Worm (Caenorhabditis elegans) whole organism, late embryonic: ENCODE measurements around the gene sru-16.
"Not testable (repeated sequence)": the region's sequence is repeated elsewhere in the genome, so short reads cannot be mapped to it uniquely, and the experiment has no call there.

Experiments
- T23F11.4 ChIP-seq: fragments of 200-800 bp; sonication (Bioruptor generic); optimal IDR thresholded peaks from 2 replicates; lab custom pipeline; 2018; ENCODE audit warnings: mild to moderate bottlenecking, missing genetic modification characterization, missing compliant biosample characterization
- ama-1 ChIP-seq: fragments of 150-350 bp; optimal IDR thresholded peaks from 2 replicates; lab custom pipeline; 2014
- ceh-14 ChIP-seq: sonication (generic microtip); optimal IDR thresholded peaks from 2 replicates; lab custom pipeline; 2016; ENCODE audit warnings: missing genotype, missing genetic modification characterization, missing compliant biosample characterization
- ceh-19 ChIP-seq: fragments of 200-800 bp; sonication (Bioruptor generic); optimal IDR thresholded peaks from 2 replicates; lab custom pipeline; 2018; ENCODE audit warnings: mild to moderate bottlenecking, missing genetic modification characterization, missing compliant biosample characterization
- ceh-24 ChIP-seq: sonication (generic microtip); optimal IDR thresholded peaks from 2 replicates; lab custom pipeline; 2016; ENCODE audit warnings: mild to moderate bottlenecking, missing genetic modification characterization, missing compliant biosample characterization
- ceh-30 ChIP-seq: fragments of 150-350 bp; optimal IDR thresholded peaks from 2 replicates; lab custom pipeline; 2014; ENCODE audit warnings: missing biosample characterization, missing genetic modification characterization
- ceh-31 ChIP-seq: sonication (generic microtip); optimal IDR thresholded peaks from 2 replicates; lab custom pipeline; 2016; ENCODE audit warnings: missing genetic modification characterization, missing compliant biosample characterization
- ceh-34 ChIP-seq: sonication (generic microtip); optimal IDR thresholded peaks from 2 replicates; lab custom pipeline; 2016; ENCODE audit warnings: mild to moderate bottlenecking, missing genetic modification characterization, missing compliant biosample characterization
- ceh-45 ChIP-seq: fragments of 200-800 bp; sonication (Bioruptor generic); IDR thresholded peaks from 2 replicates; pipeline ENCODE4 v1.3.6; 2022; ENCODE audit warnings: missing genetic modification reagents, missing genetic modification characterization, missing compliant biosample characterization
- ceh-6 ChIP-seq: fragments of 200-800 bp; sonication (Bioruptor generic); optimal IDR thresholded peaks from 2 replicates; lab custom pipeline; 2018; ENCODE audit warnings: mild to moderate bottlenecking, missing genetic modification characterization, missing compliant biosample characterization
- dmd-4 ChIP-seq: sonication (generic microtip); optimal IDR thresholded peaks from 2 replicates; lab custom pipeline; 2016; ENCODE audit warnings: borderline replicate concordance, missing genetic modification characterization, missing compliant biosample characterization
- dve-1 ChIP-seq: sonication (generic microtip); optimal IDR thresholded peaks from 2 replicates; lab custom pipeline; 2017; ENCODE audit warnings: antibody characterized with exemption, mild to moderate bottlenecking, missing genetic modification characterization, missing compliant biosample characterization
- elt-4 ChIP-seq: sonication (generic microtip); optimal IDR thresholded peaks from 2 replicates; lab custom pipeline; 2016; ENCODE audit warnings: missing genetic modification characterization, missing compliant biosample characterization
- eyg-1 ChIP-seq: sonication (generic microtip); optimal IDR thresholded peaks from 2 replicates; lab custom pipeline; 2016; ENCODE audit warnings: missing genotype, missing genetic modification characterization, missing compliant biosample characterization
- fax-1 ChIP-seq: sonication (generic microtip); optimal IDR thresholded peaks from 2 replicates; lab custom pipeline; 2016; ENCODE audit warnings: missing genotype, missing genetic modification characterization, missing compliant biosample characterization
- gmeb-2 ChIP-seq: sonication (generic microtip); optimal IDR thresholded peaks from 2 replicates; lab custom pipeline; 2016; ENCODE audit warnings: missing genetic modification characterization, inconsistent platforms, missing compliant biosample characterization
- hlh-15 ChIP-seq: sonication (generic microtip); optimal IDR thresholded peaks from 2 replicates; lab custom pipeline; 2016; ENCODE audit warnings: missing genetic modification characterization, missing compliant biosample characterization
- hlh-6 ChIP-seq: sonication (generic microtip); optimal IDR thresholded peaks from 2 replicates; lab custom pipeline; 2016; ENCODE audit warnings: missing genotype, missing genetic modification characterization, missing compliant biosample characterization
- lin-11 ChIP-seq: fragments of 200-800 bp; sonication (Bioruptor generic); optimal IDR thresholded peaks from 2 replicates; lab custom pipeline; 2018; ENCODE audit warnings: mild to moderate bottlenecking, missing genetic modification characterization, missing compliant biosample characterization
- madf-2 ChIP-seq: sonication (generic microtip); optimal IDR thresholded peaks from 2 replicates; lab custom pipeline; 2017; ENCODE audit warnings: missing genetic modification characterization, missing compliant biosample characterization
- nfya-1 ChIP-seq: sonication (generic microtip); optimal IDR thresholded peaks from 2 replicates; lab custom pipeline; 2017; ENCODE audit warnings: missing genetic modification characterization, mild to moderate bottlenecking, missing compliant biosample characterization, antibody characterized with exemption, moderate library complexity
- nhr-11 ChIP-seq: fragments of 150-350 bp; optimal IDR thresholded peaks from 2 replicates; lab custom pipeline; 2014; ENCODE audit warnings: missing biosample characterization, missing genetic modification characterization
- nhr-232 ChIP-seq: sonication (generic microtip); optimal IDR thresholded peaks from 2 replicates; lab custom pipeline; 2016; ENCODE audit warnings: missing genetic modification characterization, missing compliant biosample characterization
- npax-4 ChIP-seq: sonication (generic microtip); optimal IDR thresholded peaks from 2 replicates; lab custom pipeline; 2016; ENCODE audit warnings: missing genetic modification characterization, missing compliant biosample characterization
- odd-2 ChIP-seq: sonication (generic microtip); optimal IDR thresholded peaks from 2 replicates; lab custom pipeline; 2017; ENCODE audit warnings: antibody characterized with exemption, mild to moderate bottlenecking, missing genetic modification characterization, missing compliant biosample characterization
- pag-3 ChIP-seq: sonication (generic microtip); optimal IDR thresholded peaks from 2 replicates; lab custom pipeline; 2016; ENCODE audit warnings: missing compliant biosample characterization, missing genetic modification characterization, borderline replicate concordance
- pat-9 ChIP-seq: fragments of 200-800 bp; sonication (Bioruptor generic); optimal IDR thresholded peaks from 2 replicates; lab custom pipeline; 2018; ENCODE audit warnings: mild to moderate bottlenecking, missing genetic modification characterization, moderate library complexity, missing compliant biosample characterization
- pax-1 ChIP-seq: fragments of 150-350 bp; optimal IDR thresholded peaks from 2 replicates; lab custom pipeline; 2014; ENCODE audit warnings: missing biosample characterization, missing genetic modification characterization
- pha-2 ChIP-seq: sonication (generic microtip); optimal IDR thresholded peaks from 2 replicates; lab custom pipeline; 2017; ENCODE audit warnings: mild to moderate bottlenecking, missing genetic modification characterization, missing compliant biosample characterization
- pqm-1 ChIP-seq: sonication (generic microtip); optimal IDR thresholded peaks from 2 replicates; lab custom pipeline; 2016; ENCODE audit warnings: missing genetic modification characterization, missing compliant biosample characterization
- pros-1 ChIP-seq: fragments of 150-350 bp; optimal IDR thresholded peaks from 2 replicates; lab custom pipeline; 2014; ENCODE audit warnings: missing biosample characterization, missing genetic modification reagents, missing genetic modification characterization
- sox-4 ChIP-seq: sonication (generic microtip); optimal IDR thresholded peaks from 2 replicates; lab custom pipeline; 2017; ENCODE audit warnings: mild to moderate bottlenecking, missing genetic modification characterization, inconsistent platforms, missing compliant biosample characterization
- tbx-2 ChIP-seq: sonication (generic microtip); optimal IDR thresholded peaks from 2 replicates; lab custom pipeline; 2016; ENCODE audit warnings: missing genetic modification characterization, missing compliant biosample characterization
- tbx-7 ChIP-seq: sonication (generic microtip); optimal IDR thresholded peaks from 2 replicates; lab custom pipeline; 2016; ENCODE audit warnings: missing genotype, missing genetic modification characterization, missing compliant biosample characterization
- ttx-3 ChIP-seq: sonication (generic microtip); optimal IDR thresholded peaks from 2 replicates; lab custom pipeline; 2016; ENCODE audit warnings: missing genetic modification reagents, missing genetic modification characterization, missing compliant biosample characterization
- unc-3 ChIP-seq, 2 experiments: fragments of 200-800 bp in 1 of 2; sonication (Bioruptor generic) in 1 of 2; sonication (generic microtip) in 1 of 2; conservative IDR thresholded peaks in 1 of 2; optimal IDR thresholded peaks in 1 of 2; 2 replicates each; pipeline versions ENCODE4 v1.3.6 to Lab custom; 2016 to 2022; ENCODE audit warnings: missing compliant biosample characterization in 2 of 2, missing genetic modification characterization in 2 of 2, missing genetic modification reagents in 1 of 2
- zip-5 ChIP-seq: sonication (generic microtip); optimal IDR thresholded peaks from 2 replicates; lab custom pipeline; 2016; ENCODE audit warnings: missing genetic modification characterization, missing compliant biosample characterization
- ztf-16 ChIP-seq: sonication (generic microtip); optimal IDR thresholded peaks from 2 replicates; lab custom pipeline; 2017; ENCODE audit warnings: missing genetic modification characterization, missing compliant biosample characterization

Gene sru-16

DNA sequence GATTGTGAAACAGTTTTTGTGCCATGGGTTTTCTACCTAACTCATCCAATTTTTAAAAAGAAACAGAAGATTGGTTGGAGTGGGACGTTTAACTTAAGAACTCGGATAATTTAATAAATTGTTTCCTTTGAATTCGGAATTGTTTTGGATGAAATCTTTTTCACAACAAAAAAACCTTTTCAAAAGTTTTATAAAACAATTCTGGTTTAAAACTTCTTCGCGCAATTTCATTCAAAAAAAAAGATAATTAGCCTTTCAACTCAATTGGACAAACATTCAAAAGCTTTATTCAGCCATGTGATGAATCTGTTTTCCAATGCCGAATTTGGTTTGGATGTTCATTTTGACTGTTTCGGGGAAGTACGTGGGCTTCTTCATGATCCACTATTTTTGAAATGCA is 8.1 kb downstream of the sru-16 start, which contains the start of gene Y45F10B.12:
TSS of gene Y45F10B.12 (plus strand) at position 301 of the 400 bp plus-strand sequence.
- TF ChIP-seq pax-1 (tag; lab: Kevin White, UChicago) = no peak
- TF ChIP-seq zip-5 (tag; lab: Kevin White, UChicago) = no peak
- no peak for TF ChIP-seq ztf-16
- no peak for TF ChIP-seq dmd-4
- no peak for TF ChIP-seq ceh-14
- TF ChIP-seq ceh-24 (tag; lab: Kevin White, UChicago) = no peak
- no peak for TF ChIP-seq pros-1 (tag; lab: Kevin White, UChicago)
- no peak for TF ChIP-seq hlh-6 (tag; lab: Kevin White, UChicago)
- TF ChIP-seq ceh-30 (tag; lab: Kevin White, UChicago) = no peak
- TF ChIP-seq hlh-15 = no peak
- no peak for TF ChIP-seq ama-1 (lab: Kevin White, UChicago)
- no peak for TF ChIP-seq nhr-11 (tag; lab: Kevin White, UChicago)
- TF ChIP-seq ceh-19 = no peak
- TF ChIP-seq elt-4 (tag; lab: Kevin White, UChicago) = no peak

DNA sequence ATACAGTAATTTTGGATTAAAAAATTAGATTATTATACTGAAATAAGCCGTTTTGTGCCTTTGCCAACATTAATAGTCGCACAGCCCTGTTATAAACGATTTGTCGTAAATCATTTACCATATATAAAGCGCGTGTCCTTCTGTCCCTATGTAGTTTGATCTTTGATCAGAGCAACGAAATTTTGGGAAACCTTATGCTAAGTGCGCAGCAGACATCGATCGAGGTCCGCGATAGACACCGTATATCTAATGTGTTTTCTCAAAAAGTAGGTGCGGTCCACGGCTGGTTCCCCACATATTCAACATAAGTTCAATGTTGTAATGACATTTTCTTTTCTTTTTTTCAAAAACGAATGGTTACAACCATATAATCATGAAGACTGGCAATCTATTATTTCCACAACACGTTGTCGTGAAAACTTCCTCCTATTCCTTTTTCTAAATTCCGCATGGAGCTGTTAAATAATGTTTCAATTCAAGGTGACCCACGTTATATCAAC is 9.5 kb downstream of the sru-16 start, which contains the start of gene sru-9:
TSS of gene sru-9 (plus strand) at position 450 of the 500 bp plus-strand sequence.
- TF ChIP-seq ttx-3 (tag; lab: Kevin White, UChicago); ama-1 (lab: Kevin White, UChicago); npax-4 (tag; lab: Kevin White, UChicago): not testable (repeated sequence)

ce11 chrIV:13591645-13592044 is 12.6 kb downstream of the sru-16 start, which contains the start of gene tsp-5:
Gene tsp-5, minus strand, starts transcription at chrIV:13591745.
- TF ChIP-seq ceh-6 (GFP tag; lab: Kevin White, UChicago) = no peak
- no peak for TF ChIP-seq hlh-15
- no peak for TF ChIP-seq pqm-1 (tag; lab: Kevin White, UChicago)
- TF ChIP-seq eyg-1 = no peak
- no peak for TF ChIP-seq ceh-31
- no peak for TF ChIP-seq odd-2 (tag; lab: Kevin White, UChicago)

DNA sequence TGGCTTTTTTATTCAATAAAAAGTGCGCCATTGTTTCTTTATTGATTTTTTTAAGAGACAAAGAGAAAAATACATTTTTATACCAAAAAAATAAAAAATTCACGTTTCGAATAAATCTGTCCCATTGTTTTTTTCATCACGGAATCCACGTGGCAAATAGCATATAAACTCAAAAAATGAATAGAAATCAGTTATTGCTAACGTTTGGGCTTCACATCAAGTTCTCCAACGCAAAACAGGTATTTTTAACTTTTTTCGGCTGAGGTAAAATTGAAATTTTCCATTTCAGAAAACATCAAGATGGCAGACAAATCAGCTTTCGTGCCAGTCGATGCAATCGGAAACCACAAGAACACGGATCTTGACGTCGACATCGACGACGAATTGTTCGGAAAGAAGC is 14.3 kb downstream of the sru-16 start, which contains the start of gene Y45F10B.3:
TSS of gene Y45F10B.3 (plus strand) at position 301 of the 400 bp plus-strand sequence.
- no peak for TF ChIP-seq dve-1 (tag; lab: Kevin White, UChicago)
- no peak for TF ChIP-seq hlh-15
- TF ChIP-seq ttx-3 (tag; lab: Kevin White, UChicago) = no peak
- TF ChIP-seq T23F11.4 = no peak
- no peak for TF ChIP-seq sox-4 (tag; lab: Kevin White, UChicago)
- TF ChIP-seq ceh-45 (GFP tag; lab: Robert Waterston, UW) = no peak
- TF ChIP-seq unc-3 (GFP tag; conservative IDR thresholded peaks at IDR 0.05; lab: Robert Waterston, UW) = no peak
- no peak for TF ChIP-seq unc-3 (tag; optimal IDR thresholded peaks at IDR 0.05; lab: Kevin White, UChicago)
- no peak for TF ChIP-seq pag-3 (tag; lab: Kevin White, UChicago)
- TF ChIP-seq nfya-1 (tag; lab: Kevin White, UChicago) = no peak
- no peak for TF ChIP-seq madf-2 (tag; lab: Kevin White, UChicago)
- TF ChIP-seq tbx-2 = no peak
- no peak for TF ChIP-seq pat-9
- TF ChIP-seq nhr-232 (tag; lab: Kevin White, UChicago) = no peak
- TF ChIP-seq ceh-34 = no peak
- TF ChIP-seq ztf-16 = no peak
- no peak for TF ChIP-seq gmeb-2 (tag; lab: Kevin White, UChicago)
- no peak for TF ChIP-seq pha-2 (tag; lab: Kevin White, UChicago)
- no peak for TF ChIP-seq fax-1 (tag; lab: Kevin White, UChicago)
- no peak for TF ChIP-seq lin-11 (tag; lab: Kevin White, UChicago)
- TF ChIP-seq tbx-7 (tag; lab: Kevin White, UChicago) = no peak
